Fruit fly (Drosophila melanogaster) whole organism, embryonic: ENCODE data around the gene CG44437.

Source experiments
- Abd-B ChIP-seq: fragments of 200-800 bp; sonication (Bioruptor generic); optimal IDR thresholded peaks from 2 replicates; lab custom pipeline; 2018; ENCODE audit warnings: missing biosample characterization, mild to moderate bottlenecking, missing genetic modification characterization, moderate library complexity
- Awh ChIP-seq: fragments of 200-800 bp; sonication (Bioruptor generic); IDR thresholded peaks from 2 replicates; pipeline ENCODE4, ENCODE4 v1.3.6; 2022; ENCODE audit warnings: missing biosample characterization, missing genetic modification characterization
- B-H1 ChIP-seq: fragments of 200-800 bp; sonication (Bioruptor generic); IDR thresholded peaks from 3 replicates; pipeline ENCODE4 v1.3.6; 2022; ENCODE audit warnings: missing biosample characterization, missing genetic modification characterization
- C15 ChIP-seq: fragments of 200-800 bp; sonication (Bioruptor generic); IDR thresholded peaks from 3 replicates; pipeline ENCODE4 v1.3.6; 2022; ENCODE audit warnings: missing biosample characterization, missing genetic modification characterization
- CG10209 ChIP-seq: fragments of 200-800 bp; sonication (Bioruptor generic); optimal IDR thresholded peaks from 3 replicates; lab custom pipeline; 2017; ENCODE audit warnings: missing biosample characterization, mild to moderate bottlenecking, missing genetic modification characterization, missing genetic modification reagents
- CG10274 ChIP-seq: fragments of 200-800 bp; sonication (Bioruptor generic); optimal IDR thresholded peaks from 3 replicates; lab custom pipeline; 2017; ENCODE audit warnings: missing biosample characterization, mild to moderate bottlenecking, missing genetic modification characterization
- CG10462 ChIP-seq: fragments of 200-800 bp; sonication (Bioruptor generic); optimal IDR thresholded peaks from 2 replicates; lab custom pipeline; 2016; ENCODE audit warnings: missing biosample characterization, missing genetic modification characterization
- CG10654 ChIP-seq: fragments of 200-800 bp; sonication (Bioruptor generic); optimal IDR thresholded peaks from 2 replicates; lab custom pipeline; 2016; ENCODE audit warnings: missing biosample characterization, missing genetic modification characterization
- CG11723 ChIP-seq: fragments of 200-800 bp; sonication (Bioruptor generic); optimal IDR thresholded peaks from 2 replicates; lab custom pipeline; 2017; ENCODE audit warnings: missing biosample characterization, mild to moderate bottlenecking, missing genetic modification characterization
- CG14710 ChIP-seq: fragments of 200-800 bp; sonication (Bioruptor generic); optimal IDR thresholded peaks from 3 replicates; lab custom pipeline; 2019; ENCODE audit warnings: missing biosample characterization, mild to moderate bottlenecking, missing genetic modification characterization, moderate library complexity
- CG15011 ChIP-seq: fragments of 200-800 bp; sonication (Bioruptor generic); optimal IDR thresholded peaks from 3 replicates; lab custom pipeline; 2018; ENCODE audit warnings: missing biosample characterization, mild to moderate bottlenecking, missing genetic modification characterization
- CG18599 ChIP-seq: fragments of 200-800 bp; sonication (Bioruptor generic); optimal IDR thresholded peaks from 3 replicates; lab custom pipeline; 2017; ENCODE audit warnings: missing biosample characterization, missing genetic modification characterization, mild to moderate bottlenecking, moderate library complexity, missing genetic modification reagents
- CG30403 ChIP-seq: fragments of 200-800 bp; sonication (Bioruptor generic); optimal IDR thresholded peaks from 3 replicates; lab custom pipeline; 2016; ENCODE audit warnings: missing biosample characterization, missing genetic modification characterization
- CG32532 ChIP-seq: fragments of 200-800 bp; sonication (Bioruptor generic); IDR thresholded peaks from 2 replicates; pipeline ENCODE4 v1.3.6; 2022; ENCODE audit warnings: missing biosample characterization, missing genetic modification characterization
- CG34376 ChIP-seq: fragments of 200-800 bp; sonication (Bioruptor generic); optimal IDR thresholded peaks from 2 replicates; lab custom pipeline; 2018; ENCODE audit warnings: missing biosample characterization, mild to moderate bottlenecking, missing genetic modification characterization
- CG4707 ChIP-seq: fragments of 200-800 bp; sonication (Bioruptor generic); optimal IDR thresholded peaks from 2 replicates; lab custom pipeline; 2018; ENCODE audit warnings: missing biosample characterization, mild to moderate bottlenecking, missing genetic modification characterization, moderate library complexity
- CTCF ChIP-seq: fragments of 200-800 bp; sonication (Bioruptor generic); optimal IDR thresholded peaks from 2 replicates; lab custom pipeline; 2017; ENCODE audit warnings: missing biosample characterization, mild to moderate bottlenecking, missing genetic modification characterization, moderate library complexity
- Doc3 ChIP-seq: fragments of 200-800 bp; sonication (Bioruptor generic); IDR thresholded peaks from 3 replicates; pipeline ENCODE4 v1.3.6; 2022; ENCODE audit warnings: missing biosample characterization, missing genetic modification characterization; ENCODE audit not compliant: partially characterized antibody
- E2f2 ChIP-seq: fragments of 200-800 bp; sonication (Bioruptor generic); IDR thresholded peaks from 2 replicates; pipeline ENCODE4 v1.3.6; 2022; ENCODE audit warnings: missing biosample characterization, missing genetic modification characterization
- GATAe ChIP-seq: fragments of 200-800 bp; sonication (Bioruptor generic); conservative IDR thresholded peaks from 2 replicates; pipeline ENCODE4 v1.3.6; 2022; ENCODE audit warnings: missing biosample characterization, missing genetic modification characterization
- H15 ChIP-seq: fragments of 200-800 bp; sonication (Bioruptor generic); IDR thresholded peaks from 3 replicates; pipeline ENCODE4 v1.3.6; 2022; ENCODE audit warnings: missing biosample characterization, missing genetic modification characterization
- HHEX ChIP-seq: fragments of 200-800 bp; sonication (Bioruptor generic); optimal IDR thresholded peaks from 3 replicates; lab custom pipeline; 2017; ENCODE audit warnings: missing biosample characterization, mild to moderate bottlenecking, missing genetic modification characterization, missing genetic modification reagents
- HLH54F ChIP-seq: fragments of 200-800 bp; sonication (Bioruptor generic); optimal IDR thresholded peaks from 3 replicates; lab custom pipeline; 2016; ENCODE audit warnings: missing biosample characterization, missing genetic modification characterization
- HLHmδ ChIP-seq: fragments of 200-800 bp; sonication (Bioruptor generic); optimal IDR thresholded peaks from 2 replicates; lab custom pipeline; 2018; ENCODE audit warnings: missing biosample characterization, mild to moderate bottlenecking, missing genetic modification characterization, moderate library complexity
- Hmr ChIP-seq: fragments of 200-800 bp; sonication (Bioruptor generic); optimal IDR thresholded peaks from 3 replicates; lab custom pipeline; 2017; ENCODE audit warnings: mild to moderate bottlenecking, missing biosample characterization, missing genetic modification reagents, missing genetic modification characterization
- Kr ChIP-seq: fragments of 200-800 bp; sonication (Bioruptor generic); optimal IDR thresholded peaks from 2 replicates; lab custom pipeline; 2017; ENCODE audit warnings: missing biosample characterization, mild to moderate bottlenecking, missing genetic modification characterization
- Mad ChIP-seq: fragments of 200-800 bp; sonication (Bioruptor generic); optimal IDR thresholded peaks from 2 replicates; lab custom pipeline; 2016; ENCODE audit warnings: missing biosample characterization, missing genetic modification characterization
- Pdp1 ChIP-seq, 2 experiments: fragments of 200-800 bp; sonication (Bioruptor generic); optimal IDR thresholded peaks; 3 replicates each; lab custom pipeline; 2016; ENCODE audit warnings: missing biosample characterization in 2 of 2, missing genetic modification characterization in 2 of 2, mild to moderate bottlenecking in 1 of 2, moderate library complexity in 1 of 2
- Rfx ChIP-seq: fragments of 200-800 bp; sonication (Bioruptor generic); IDR thresholded peaks from 2 replicates; pipeline ENCODE4 v1.3.6; 2022; ENCODE audit warnings: missing biosample characterization, missing genetic modification characterization
- ab ChIP-seq: fragments of 200-800 bp; sonication (Bioruptor generic); optimal IDR thresholded peaks from 2 replicates; lab custom pipeline; 2016; ENCODE audit warnings: missing biosample characterization, missing genetic modification characterization
- amos ChIP-seq: fragments of 200-800 bp; sonication (Bioruptor generic); IDR thresholded peaks from 2 replicates; pipeline ENCODE4 v1.3.6; 2022; ENCODE audit warnings: missing biosample characterization, missing genetic modification characterization; ENCODE audit not compliant: partially characterized antibody
- bbx ChIP-seq: fragments of 200-800 bp; sonication (Bioruptor generic); IDR thresholded peaks from 2 replicates; pipeline ENCODE4 v1.3.6; 2022; ENCODE audit warnings: missing biosample characterization, missing genetic modification characterization; ENCODE audit not compliant: partially characterized antibody
- crp ChIP-seq, 2 experiments: fragments of 200-800 bp; sonication (Bioruptor generic); optimal IDR thresholded peaks; 2 replicates in 1 of 2; 3 replicates in 1 of 2; lab custom pipeline; 2017; ENCODE audit warnings: missing biosample characterization in 2 of 2, missing genetic modification characterization in 2 of 2, mild to moderate bottlenecking in 1 of 2, moderate library complexity in 1 of 2
- dysf ChIP-seq: fragments of 200-800 bp; sonication (Bioruptor generic); IDR thresholded peaks from 3 replicates; pipeline ENCODE4 v1.3.6; 2022; ENCODE audit warnings: missing biosample characterization, missing genetic modification characterization
- ftz-f1 ChIP-seq: fragments of 200-800 bp; sonication (Bioruptor generic); optimal IDR thresholded peaks from 2 replicates; lab custom pipeline; 2016; ENCODE audit warnings: missing biosample characterization, missing genetic modification characterization
- gce ChIP-seq: fragments of 200-800 bp; sonication (Bioruptor generic); IDR thresholded peaks from 3 replicates; pipeline ENCODE4 v1.3.6; 2022; ENCODE audit warnings: missing biosample characterization, missing genetic modification characterization
- ham ChIP-seq: fragments of 200-800 bp; sonication (Bioruptor generic); IDR thresholded peaks from 2 replicates; pipeline ENCODE4 v1.3.6; 2022; ENCODE audit warnings: missing biosample characterization, missing genetic modification characterization
- hb ChIP-seq: fragments of 200-800 bp; sonication (Bioruptor generic); IDR thresholded peaks from 3 replicates; pipeline ENCODE4 v1.3.6; 2022; ENCODE audit warnings: missing biosample characterization, missing genetic modification characterization; ENCODE audit not compliant: partially characterized antibody
- klu ChIP-seq: fragments of 200-800 bp; sonication (Bioruptor generic); IDR thresholded peaks from 2 replicates; pipeline ENCODE4 v1.3.6; 2022; ENCODE audit warnings: missing biosample characterization, missing genetic modification characterization
- lov ChIP-seq, 2 experiments: fragments of 200-800 bp in 1 of 2; fragments of >200 bp in 1 of 2; sonication (Bioruptor generic) in 1 of 2; IDR thresholded peaks in 1 of 2; optimal IDR thresholded peaks in 1 of 2; 2 replicates in 1 of 2; 3 replicates in 1 of 2; pipeline versions ENCODE4 v1.3.6 to Lab custom; 2017 to 2022; ENCODE audit warnings: missing biosample characterization in 1 of 2, missing genetic modification characterization in 1 of 2
- mld ChIP-seq: fragments of 200-800 bp; sonication (Bioruptor generic); IDR thresholded peaks from 3 replicates; pipeline ENCODE4 v1.3.6; 2022; ENCODE audit warnings: missing biosample characterization, missing genetic modification characterization; ENCODE audit not compliant: partially characterized antibody
- prd ChIP-seq, 3 experiments: fragments of >200 bp in 2 of 3; fragments of 200-800 bp in 1 of 3; sonication (Bioruptor generic) in 1 of 3; optimal IDR thresholded peaks in 2 of 3; IDR thresholded peaks in 1 of 3; 2 replicates in 2 of 3; 3 replicates in 1 of 3; pipeline versions ENCODE4 v1.3.6 to Lab custom; 2017 to 2022; ENCODE audit warnings: missing biosample characterization in 1 of 3, missing genetic modification characterization in 1 of 3
- repo ChIP-seq: fragments of 200-800 bp; sonication (Bioruptor generic); optimal IDR thresholded peaks from 2 replicates; lab custom pipeline; 2016; ENCODE audit warnings: missing biosample characterization, missing genetic modification characterization
- sens ChIP-seq: fragments of 200-800 bp; sonication (Bioruptor generic); peaks from one replicate; lab custom pipeline; 2016; ENCODE audit warnings: missing biosample characterization, missing genetic modification characterization
- sug ChIP-seq: fragments of 200-800 bp; optimal IDR thresholded peaks from 2 replicates; lab custom pipeline; 2019; ENCODE audit warnings: missing biosample characterization, mild to moderate bottlenecking, missing genetic modification characterization, moderate library complexity
- ttk ChIP-seq: fragments of 200-800 bp; sonication (Bioruptor generic); IDR thresholded peaks from 2 replicates; pipeline ENCODE4 v2.1.2; 2022; ENCODE audit warnings: missing biosample characterization, missing genetic modification characterization
- usp ChIP-seq: fragments of >200 bp; optimal IDR thresholded peaks from 2 replicates; lab custom pipeline; 2017; ENCODE audit warnings: missing biosample characterization, missing genetic modification characterization

CG44437 gene

dm6 chrX:13212138-13212481, 10.0 kb upstream of the CG44437 start, which contains the start of gene REG (continued):
- no peak for TF ChIP-seq C15 (GFP tag; lab: Robert Waterston, UW)
- TF ChIP-seq, all 482 proteins: peak for 17

- TF ChIP-seq CG18599 (GFP tag; lab: Kevin White, UChicago) (no peak), Pdp1 (GFP tag; optimal IDR thresholded peaks at IDR 0.05; lab: Kevin White, UChicago) (peak in 1 of 2 experiments; percentile 92), Kr (GFP tag; lab: Kevin White, UChicago) (no peak), dysf (GFP tag; lab: Robert Waterston, UW) (no peak), lov (optimal IDR thresholded peaks at IDR 0.05; lab: Kevin White, UChicago) (no peak), lov (GFP tag; IDR thresholded peaks at IDR 0.05; lab: Robert Waterston, UW) (no peak), CG11723 (no peak), HLHmδ (GFP tag; lab: Kevin White, UChicago) (no peak), HLH54F (GFP tag; lab: Kevin White, UChicago) (no peak), prd (optimal IDR thresholded peaks at IDR 0.05; lab: Kevin White, UChicago) (no peak), prd (GFP tag; IDR thresholded peaks at IDR 0.05; lab: Robert Waterston, UW) (no peak), H15 (GFP tag; lab: Robert Waterston, UW) (no peak), CG10462 (GFP tag; lab: Kevin White, UChicago) (no peak), Doc3 (GFP tag; lab: Robert Waterston, UW) (peak; percentile 73; the same call in 2 of the 3 replicates), gce (GFP tag; lab: Robert Waterston, UW) (no peak), HHEX (no peak), Rfx (GFP tag; lab: Robert Waterston, UW) (0 out of 2 replicates have a peak, but pooled peaks have one; percentile 5), amos (GFP tag; lab: Robert Waterston, UW) (peak; percentile 89), sens (GFP tag; lab: Kevin White, UChicago) (no peak), Awh (GFP tag; lab: Robert Waterston, UW) (no peak), ham (GFP tag; lab: Robert Waterston, UW) (no peak), ftz-f1 (GFP tag; lab: Kevin White, UChicago) (no peak), CG34376 (GFP tag; lab: Kevin White, UChicago) (no peak), E2f2 (GFP tag; lab: Robert Waterston, UW) (peak; percentile 28; the same call in 1 of the 2 replicates), CG10654 (no peak), CG30403 (no peak), bbx (GFP tag; lab: Robert Waterston, UW) (peak; percentile 87), repo (GFP tag; lab: Kevin White, UChicago) (no peak), ttk (GFP tag; lab: Robert Waterston, UW) (no peak), CG15011 (GFP tag; lab: Kevin White, UChicago) (no peak), CG14710 (peak; percentile 11), mld (peak; percentile 87), GATAe (no peak), sug (tag; lab: Kevin White, UChicago) (no peak), CG4707 (GFP tag; lab: Kevin White, UChicago) (no peak), hb (GFP tag; lab: Robert Waterston, UW) (peak; percentile 72; the same call in 2 of the 3 replicates), usp (GFP tag; lab: Kevin White, UChicago) (no peak), ab (GFP tag; lab: Kevin White, UChicago) (no peak), Mad (no peak), CG10209 (no peak), CG32532 (GFP tag; lab: Robert Waterston, UW) (peak; percentile 25; the same call in 1 of the 2 replicates), CG10274 (GFP tag; lab: Kevin White, UChicago) (no peak), crp (GFP tag; optimal IDR thresholded peaks at IDR 0.05; lab: Kevin White, UChicago) (no peak), klu (GFP tag; lab: Robert Waterston, UW) (no peak), B-H1 (GFP tag; lab: Robert Waterston, UW) (no peak), CTCF (no peak), Hmr (GFP tag; lab: Kevin White, UChicago) (no peak), Abd-B (GFP tag; lab: Kevin White, UChicago) (no peak)
Observed at dm6 chrX:13211357-13212137, 9.5 kb upstream of the CG44437 start, which contains the start of gene sno. TSS of gene sno (minus strand) at chrX:13211674.
